Worm (Caenorhabditis elegans) whole organism, early embryonic: ENCODE results near the gene C50D2.10.

Source experiments
- B0310.2 ChIP-seq: sonication (generic microtip); optimal IDR thresholded peaks from 2 replicates; lab custom pipeline; 2016; ENCODE audit warnings: mild to moderate bottlenecking, missing genetic modification characterization, missing compliant biosample characterization
- aly-1 ChIP-seq: sonication (generic microtip); optimal IDR thresholded peaks from 2 replicates; lab custom pipeline; 2016; ENCODE audit warnings: missing genetic modification characterization, missing compliant biosample characterization
- ama-1 ChIP-seq: fragments of 150-350 bp; optimal IDR thresholded peaks from 2 replicates; lab custom pipeline; 2014
- ceh-36 ChIP-seq: sonication (generic microtip); optimal IDR thresholded peaks from 2 replicates; lab custom pipeline; 2016; ENCODE audit warnings: missing genetic modification characterization, inconsistent platforms, missing compliant biosample characterization
- ets-7 ChIP-seq: sonication (generic microtip); optimal IDR thresholded peaks from 2 replicates; lab custom pipeline; 2016; ENCODE audit warnings: missing genotype, missing genetic modification characterization, missing compliant biosample characterization
- flt-1 ChIP-seq: fragments of 200-800 bp; sonication (Bioruptor generic); IDR thresholded peaks from 2 replicates; pipeline ENCODE4 v1.3.6; 2022; ENCODE audit warnings: missing genetic modification characterization, missing compliant biosample characterization
- hmbx-1 ChIP-seq: sonication (generic microtip); optimal IDR thresholded peaks from 2 replicates; lab custom pipeline; 2016; ENCODE audit warnings: mild to moderate bottlenecking, missing genetic modification characterization, missing compliant biosample characterization
- hmg-4 ChIP-seq: fragments of 200-800 bp; sonication (Bioruptor generic); optimal IDR thresholded peaks from 2 replicates; lab custom pipeline; 2018; ENCODE audit warnings: mild to moderate bottlenecking, missing genetic modification characterization, missing compliant biosample characterization
- hnd-1 ChIP-seq: sonication (generic microtip); optimal IDR thresholded peaks from 2 replicates; lab custom pipeline; 2016; ENCODE audit warnings: missing genetic modification characterization, missing compliant biosample characterization
- pes-1 ChIP-seq: fragments of 200-800 bp; sonication (Bioruptor generic); IDR thresholded peaks from 2 replicates; pipeline ENCODE4 v1.3.6; 2022; ENCODE audit warnings: missing genetic modification reagents, missing genetic modification characterization, missing compliant biosample characterization
- sea-1 ChIP-seq: fragments of 200-800 bp; sonication (Bioruptor generic); conservative IDR thresholded peaks from 2 replicates; pipeline ENCODE4 v1.3.6; 2022; ENCODE audit warnings: missing genetic modification characterization, missing compliant biosample characterization
- tbx-11 ChIP-seq: fragments of 200-800 bp; sonication (Bioruptor generic); IDR thresholded peaks from 2 replicates; pipeline ENCODE4 v1.3.6; 2022; ENCODE audit warnings: missing genetic modification characterization, missing compliant biosample characterization
- tra-4 ChIP-seq: sonication (generic microtip); optimal IDR thresholded peaks from 2 replicates; lab custom pipeline; 2017; ENCODE audit warnings: missing genetic modification characterization, missing compliant biosample characterization

DNA sequence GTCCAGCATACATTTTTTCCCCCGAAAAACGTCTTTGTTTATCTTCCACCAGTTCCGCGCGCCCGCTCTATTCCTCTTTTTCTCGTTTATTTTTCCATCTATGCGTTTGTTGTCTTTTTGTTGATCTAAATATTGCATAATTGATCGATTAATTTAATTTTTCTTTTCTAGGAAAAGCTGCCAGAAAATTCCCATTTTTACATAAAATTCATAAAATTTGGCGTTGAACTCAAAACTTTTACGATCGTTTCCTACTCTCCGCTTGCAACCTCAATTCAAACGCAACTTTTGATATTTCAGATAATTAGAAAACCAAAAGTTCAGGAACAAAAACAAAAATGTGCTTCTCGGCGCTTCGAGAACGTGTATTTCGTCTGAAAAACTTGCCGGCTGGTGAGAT lies 9.9 kb downstream of the C50D2.10 start, which contains the start of gene C50D2.2:
- TF ChIP-seq ama-1: no peak
- TF ChIP-seq ceh-36: no peak
- TF ChIP-seq flt-1 (GFP tag; lab: Robert Waterston, UW): no peak
- TF ChIP-seq pes-1 (GFP tag; lab: Robert Waterston, UW): no peak
- TF ChIP-seq tbx-11 (GFP tag; lab: Robert Waterston, UW): no peak
- no peak for TF ChIP-seq hnd-1
- TF ChIP-seq ets-7 (tag; lab: Kevin White, UChicago): no peak
- no peak for TF ChIP-seq sea-1 (GFP tag; lab: Robert Waterston, UW)
- TF ChIP-seq aly-1 (tag; lab: Kevin White, UChicago): no peak
- TF ChIP-seq hmg-4 (GFP tag; lab: Kevin White, UChicago): no peak
- TF ChIP-seq B0310.2 (tag; lab: Kevin White, UChicago): no peak
- no peak for TF ChIP-seq hmbx-1 (tag; lab: Kevin White, UChicago)
- TF ChIP-seq tra-4 (tag; lab: Kevin White, UChicago): no peak
